Fruit fly (Drosophila melanogaster): ENCODE results near the gene CG16700.

Gene CG16700

dm6 chrX:17106153-17106700 is 14.6 kb downstream of the CG16700 start (continued):
- TF ChIP-seq fu2 (GFP tag; optimal IDR thresholded peaks at IDR 0.05) (no peak), E2f2 (GFP tag; IDR thresholded peaks at IDR 0.05) (peak; percentile 73), CG1603 (tag; optimal IDR thresholded peaks at IDR 0.05) (no peak), unpg (GFP tag; optimal IDR thresholded peaks at IDR 0.05) (no peak), HHEX (GFP tag; optimal IDR thresholded peaks at IDR 0.05) (no peak), CG6765 (GFP tag; optimal IDR thresholded peaks at IDR 0.05) (no peak), CG8281 (tag; optimal IDR thresholded peaks at IDR 0.05) (no peak), C15 (GFP tag; IDR thresholded peaks at IDR 0.05) (no peak), Mes4 (GFP tag; optimal IDR thresholded peaks at IDR 0.05) (no peak), Sry-β (GFP tag; optimal IDR thresholded peaks at IDR 0.05) (no peak), CG15269 (tag; optimal IDR thresholded peaks at IDR 0.05) (no peak), sr (GFP tag; IDR thresholded peaks at IDR 0.05) (no peak), Dek (tag; optimal IDR thresholded peaks at IDR 0.05) (no peak), ranshi (GFP tag; IDR thresholded peaks at IDR 0.05) (no peak), CG9876 (GFP tag; optimal IDR thresholded peaks at IDR 0.05) (no peak), HLH4C (GFP tag; IDR thresholded peaks at IDR 0.05; ENCODE audit: partially characterized antibody) (peak; percentile 40; the same call in 2 of the 3 replicates), gfzf (GFP tag; optimal IDR thresholded peaks at IDR 0.05) (peak; percentile 35), gt (GFP tag; IDR thresholded peaks at IDR 0.05) (no peak), sna (GFP tag; IDR thresholded peaks at IDR 0.05; ENCODE audit: partially characterized antibody) (peak; percentile 52; the same call in 1 of the 2 replicates), CG13424 (tag; optimal IDR thresholded peaks at IDR 0.05) (no peak), ewg (GFP tag; optimal IDR thresholded peaks at IDR 0.05) (no peak), Mad (GFP tag; optimal IDR thresholded peaks at IDR 0.05) (no peak), Opbp (GFP tag; IDR thresholded peaks at IDR 0.05; ENCODE audit: partially characterized antibody) (peak; percentile 53; the same call in 2 of the 3 replicates), slp2 (GFP tag; optimal IDR thresholded peaks at IDR 0.05) (no peak), CG3995 (GFP tag; optimal IDR thresholded peaks at IDR 0.05) (no peak), ash1 (GFP tag; optimal IDR thresholded peaks at IDR 0.05) (no peak), wdn (GFP tag; IDR thresholded peaks at IDR 0.05) (no peak), cad (GFP tag; optimal IDR thresholded peaks at IDR 0.05) (no peak), CG11456 (GFP tag; IDR thresholded peaks at IDR 0.05) (no peak), al (GFP tag; IDR thresholded peaks at IDR 0.05) (no peak), Dref (GFP tag; IDR thresholded peaks at IDR 0.05) (peak; percentile 57), amos (GFP tag; IDR thresholded peaks at IDR 0.05; ENCODE audit: partially characterized antibody) (peak; percentile 56; the same call in 1 of the 2 replicates), unc-4 (GFP tag; IDR thresholded peaks at IDR 0.05; ENCODE audit: partially characterized antibody) (peak; percentile 52), stwl (tag; optimal IDR thresholded peaks at IDR 0.05) (peak; percentile 55), CG33557 (GFP tag; optimal IDR thresholded peaks at IDR 0.05) (no peak), CG10543 (GFP tag; optimal IDR thresholded peaks at IDR 0.05) (no peak), eyg (GFP tag; optimal IDR thresholded peaks at IDR 0.05) (no peak), Dp (GFP tag; optimal IDR thresholded peaks at IDR 0.05) (peak; percentile 64), CG14667 (GFP tag; IDR thresholded peaks at IDR 0.05) (no peak), disco-r (GFP tag; optimal IDR thresholded peaks at IDR 0.05) (no peak), CG3847 (GFP tag; IDR thresholded peaks at IDR 0.05) (no peak), CG15514 (GFP tag; optimal IDR thresholded peaks at IDR 0.05) (peak; percentile 25), sima (GFP tag; optimal IDR thresholded peaks at IDR 0.05) (no peak), chinmo (GFP tag; IDR thresholded peaks at IDR 0.05; ENCODE audit: partially characterized antibody) (0 out of 4 replicates have a peak, but pooled peaks have one; percentile 22), CG13287 (GFP tag; IDR thresholded peaks at IDR 0.05; ENCODE audit: partially characterized antibody) (peak; percentile 69), prd (optimal IDR thresholded peaks at IDR 0.05) (no peak), prd (GFP tag; IDR thresholded peaks at IDR 0.05) (no peak), dmrt99B (tag; optimal IDR thresholded peaks at IDR 0.05) (no peak), BEAF-32 (GFP tag; optimal IDR thresholded peaks at IDR 0.05) (peak; percentile 62), ken (GFP tag; IDR thresholded peaks at IDR 0.05) (no peak)
